Fruit fly (Drosophila melanogaster) whole organism, prepupa: ENCODE results near the gene CG6048.

Experiments used
- Blimp-1 ChIP-seq: fragments of 200-800 bp; sonication (Bioruptor generic); optimal IDR thresholded peaks from 3 replicates; lab custom pipeline; 2017; ENCODE audit warnings: missing biosample characterization, missing genetic modification characterization, mild to moderate bottlenecking, moderate library complexity, missing genetic modification reagents
- CG10631 ChIP-seq: fragments of 200-800 bp; sonication (Bioruptor generic); optimal IDR thresholded peaks from 2 replicates; lab custom pipeline; 2016; ENCODE audit warnings: missing biosample characterization, missing genetic modification characterization
- CG10669 ChIP-seq: fragments of 200-800 bp; sonication (Bioruptor generic); optimal IDR thresholded peaks from 3 replicates; lab custom pipeline; 2018; ENCODE audit warnings: missing biosample characterization, mild to moderate bottlenecking, missing genetic modification characterization, moderate library complexity
- CG11762 ChIP-seq: fragments of 200-800 bp; sonication (Bioruptor generic); optimal IDR thresholded peaks from 3 replicates; lab custom pipeline; 2016; ENCODE audit warnings: missing biosample characterization, missing genetic modification characterization; ENCODE audit not compliant: insufficient read depth
- CG11902 ChIP-seq: fragments of 200-800 bp; sonication (Bioruptor generic); optimal IDR thresholded peaks from 3 replicates; lab custom pipeline; 2016; ENCODE audit warnings: missing biosample characterization, missing genetic modification characterization
- CG1621 ChIP-seq: fragments of 200-800 bp; sonication (Bioruptor generic); optimal IDR thresholded peaks from 3 replicates; lab custom pipeline; 2018; ENCODE audit warnings: missing biosample characterization, mild to moderate bottlenecking, missing genetic modification characterization
- CG16779 ChIP-seq: fragments of 200-800 bp; sonication (Bioruptor generic); optimal IDR thresholded peaks from 3 replicates; lab custom pipeline; 2017; ENCODE audit warnings: missing biosample characterization, mild to moderate bottlenecking, missing genetic modification characterization
- CG31627 ChIP-seq: fragments of 200-800 bp; sonication (Bioruptor generic); optimal IDR thresholded peaks from 3 replicates; lab custom pipeline; 2016; ENCODE audit warnings: missing biosample characterization, missing genetic modification characterization
- CG32006 ChIP-seq: fragments of 200-800 bp; sonication (Bioruptor generic); optimal IDR thresholded peaks from 3 replicates; lab custom pipeline; 2017; ENCODE audit warnings: missing biosample characterization, mild to moderate bottlenecking, missing genetic modification characterization
- CG34406 ChIP-seq: fragments of 200-800 bp; sonication (Bioruptor generic); optimal IDR thresholded peaks from 3 replicates; lab custom pipeline; 2016; ENCODE audit warnings: missing biosample characterization, missing genetic modification characterization
- CG3919 ChIP-seq: fragments of 200-800 bp; sonication (Bioruptor generic); optimal IDR thresholded peaks from 3 replicates; lab custom pipeline; 2016; ENCODE audit warnings: missing biosample characterization, missing genetic modification characterization
- CG4318 ChIP-seq: fragments of 200-800 bp; sonication (Bioruptor generic); optimal IDR thresholded peaks from 3 replicates; lab custom pipeline; 2017; ENCODE audit warnings: missing biosample characterization, mild to moderate bottlenecking, missing genetic modification characterization
- CG6163 ChIP-seq: fragments of 200-800 bp; sonication (Bioruptor generic); IDR thresholded peaks from 3 replicates; pipeline ENCODE4 v1.3.6; 2022; ENCODE audit warnings: missing biosample characterization, missing genetic modification characterization
- CG6276 ChIP-seq: fragments of 200-800 bp; sonication (Bioruptor generic); optimal IDR thresholded peaks from 2 replicates; lab custom pipeline; 2017; ENCODE audit warnings: missing biosample characterization, mild to moderate bottlenecking, missing genetic modification characterization
- CG6808 ChIP-seq: fragments of 200-800 bp; sonication (Bioruptor generic); optimal IDR thresholded peaks from 3 replicates; lab custom pipeline; 2017; ENCODE audit warnings: missing biosample characterization, missing genetic modification characterization, mild to moderate bottlenecking, moderate library complexity, missing genetic modification reagents
- CG6854 ChIP-seq: fragments of 200-800 bp; sonication (Bioruptor generic); optimal IDR thresholded peaks from 2 replicates; lab custom pipeline; 2017; ENCODE audit warnings: missing biosample characterization, mild to moderate bottlenecking, missing genetic modification characterization
- CG8119 ChIP-seq: fragments of 200-800 bp; sonication (Bioruptor generic); IDR thresholded peaks from 3 replicates; pipeline ENCODE4 v1.3.6; 2022; ENCODE audit warnings: missing biosample characterization, missing genetic modification characterization
- CG8319 ChIP-seq: fragments of 200-800 bp; sonication (Bioruptor generic); optimal IDR thresholded peaks from 3 replicates; lab custom pipeline; 2016; ENCODE audit warnings: missing biosample characterization, missing genetic modification characterization
- CG8632 ChIP-seq: fragments of 200-800 bp; sonication (Bioruptor generic); optimal IDR thresholded peaks from 3 replicates; lab custom pipeline; 2016; ENCODE audit warnings: missing biosample characterization, missing genetic modification characterization
- CG9139 ChIP-seq: fragments of 200-800 bp; sonication (Bioruptor generic); optimal IDR thresholded peaks from 3 replicates; lab custom pipeline; 2017; ENCODE audit warnings: missing biosample characterization, mild to moderate bottlenecking, missing genetic modification characterization
- Eip75B ChIP-seq: fragments of 200-800 bp; sonication (Bioruptor generic); optimal IDR thresholded peaks from 3 replicates; lab custom pipeline; 2016; ENCODE audit warnings: missing biosample characterization, missing genetic modification characterization
- Eip78C ChIP-seq: fragments of 200-800 bp; sonication (Bioruptor generic); peaks from one replicate; lab custom pipeline; 2016; ENCODE audit warnings: missing biosample characterization, missing genetic modification characterization
- Eip93F ChIP-seq: fragments of 200-800 bp; sonication (Bioruptor generic); optimal IDR thresholded peaks from 2 replicates; lab custom pipeline; 2016; ENCODE audit warnings: missing biosample characterization, mild to moderate bottlenecking, missing genetic modification characterization
- Ets96B ChIP-seq: fragments of 200-800 bp; optimal IDR thresholded peaks from 2 replicates; lab custom pipeline; 2019; ENCODE audit warnings: missing biosample characterization, mild to moderate bottlenecking, missing genetic modification characterization, moderate library complexity
- Gug ChIP-seq: fragments of 200-800 bp; sonication (Bioruptor generic); IDR thresholded peaks from 2 replicates; pipeline ENCODE4 v1.3.6; 2022; ENCODE audit warnings: missing biosample characterization, missing genetic modification characterization
- Hr38 ChIP-seq: sonication (Bioruptor generic); optimal IDR thresholded peaks from 2 replicates; lab custom pipeline; 2016; ENCODE audit warnings: missing biosample characterization, missing genetic modification characterization
- Hr39 ChIP-seq: fragments of 200-800 bp; sonication (Bioruptor generic); optimal IDR thresholded peaks from 2 replicates; lab custom pipeline; 2016; ENCODE audit warnings: missing biosample characterization, missing genetic modification characterization
- Hr4 ChIP-seq: fragments of 200-800 bp; sonication (Bioruptor generic); optimal IDR thresholded peaks from 3 replicates; lab custom pipeline; 2016; ENCODE audit warnings: missing biosample characterization, missing genetic modification characterization
- Lpt ChIP-seq: fragments of 200-800 bp; sonication (Bioruptor generic); optimal IDR thresholded peaks from 3 replicates; lab custom pipeline; 2016; ENCODE audit warnings: missing biosample characterization, missing genetic modification characterization
- Met ChIP-seq: fragments of 200-800 bp; sonication (Bioruptor generic); optimal IDR thresholded peaks from 3 replicates; lab custom pipeline; 2016; ENCODE audit warnings: missing biosample characterization, missing genetic modification characterization
- OdsH ChIP-seq: fragments of 200-800 bp; sonication (Bioruptor generic); optimal IDR thresholded peaks from 3 replicates; lab custom pipeline; 2016; ENCODE audit warnings: missing biosample characterization, missing genetic modification characterization
- Smox ChIP-seq: fragments of 200-800 bp; sonication (Bioruptor generic); optimal IDR thresholded peaks from 3 replicates; lab custom pipeline; 2016; ENCODE audit warnings: missing biosample characterization, missing genetic modification characterization
- Sox102F ChIP-seq: fragments of 200-800 bp; sonication (Bioruptor generic); optimal IDR thresholded peaks from 2 replicates; lab custom pipeline; 2016; ENCODE audit warnings: missing biosample characterization, mild to moderate bottlenecking, missing genetic modification characterization
- Sox14 ChIP-seq: fragments of 200-800 bp; sonication (Bioruptor generic); optimal IDR thresholded peaks from 3 replicates; lab custom pipeline; 2016; ENCODE audit warnings: missing biosample characterization, missing genetic modification characterization
- Sox15 ChIP-seq: fragments of 200-800 bp; sonication (Bioruptor generic); optimal IDR thresholded peaks from 3 replicates; lab custom pipeline; 2016; ENCODE audit warnings: missing biosample characterization, missing genetic modification characterization
- achi ChIP-seq: fragments of 200-800 bp; sonication (Bioruptor generic); optimal IDR thresholded peaks from 3 replicates; lab custom pipeline; 2016; ENCODE audit warnings: missing biosample characterization, missing genetic modification characterization
- acj6 ChIP-seq: fragments of 200-800 bp; sonication (Bioruptor generic); optimal IDR thresholded peaks from 3 replicates; lab custom pipeline; 2016; ENCODE audit warnings: missing biosample characterization, missing genetic modification characterization
- cyc ChIP-seq: fragments of 200-800 bp; sonication (Bioruptor generic); optimal IDR thresholded peaks from 3 replicates; lab custom pipeline; 2016; ENCODE audit warnings: missing biosample characterization, missing genetic modification characterization
- dac ChIP-seq: fragments of 200-800 bp; sonication (Bioruptor generic); optimal IDR thresholded peaks from 2 replicates; lab custom pipeline; 2017; ENCODE audit warnings: missing biosample characterization, mild to moderate bottlenecking, missing genetic modification characterization
- eg ChIP-seq: fragments of 200-800 bp; sonication (Bioruptor generic); IDR thresholded peaks from 3 replicates; pipeline ENCODE4 v1.3.6; 2022; ENCODE audit warnings: missing biosample characterization, missing genetic modification characterization
- esn ChIP-seq: fragments of 200-800 bp; sonication (Bioruptor generic); optimal IDR thresholded peaks from 2 replicates; lab custom pipeline; 2016; ENCODE audit warnings: missing biosample characterization, mild to moderate bottlenecking, missing genetic modification characterization, moderate library complexity
- fd59A ChIP-seq: fragments of 200-800 bp; sonication (Bioruptor generic); optimal IDR thresholded peaks from 2 replicates; lab custom pipeline; 2017; ENCODE audit warnings: missing biosample characterization, mild to moderate bottlenecking, missing genetic modification characterization, missing genetic modification reagents
- fd85E ChIP-seq: fragments of 200-800 bp; sonication (Bioruptor generic); optimal IDR thresholded peaks from 3 replicates; lab custom pipeline; 2016; ENCODE audit warnings: missing biosample characterization, missing genetic modification characterization
- fkh ChIP-seq: fragments of 200-800 bp; sonication (Bioruptor generic); optimal IDR thresholded peaks from 3 replicates; lab custom pipeline; 2017; ENCODE audit warnings: missing biosample characterization, mild to moderate bottlenecking, missing genetic modification characterization, moderate library complexity
- lz ChIP-seq: fragments of 200-800 bp; sonication (Bioruptor generic); optimal IDR thresholded peaks from 3 replicates; lab custom pipeline; 2016; ENCODE audit warnings: missing biosample characterization, missing genetic modification characterization
- net ChIP-seq: fragments of 200-800 bp; sonication (Bioruptor generic); optimal IDR thresholded peaks from 3 replicates; lab custom pipeline; 2016; ENCODE audit warnings: missing biosample characterization, missing genetic modification characterization
- pdm3 ChIP-seq: fragments of 200-800 bp; sonication (Bioruptor generic); optimal IDR thresholded peaks from 3 replicates; lab custom pipeline; 2016; ENCODE audit warnings: missing biosample characterization, missing genetic modification characterization
- salr ChIP-seq, 2 experiments: fragments of 200-800 bp; sonication (Bioruptor generic); optimal IDR thresholded peaks; 3 replicates each; lab custom pipeline; 2016 to 2018; ENCODE audit warnings: missing biosample characterization in 2 of 2, missing genetic modification characterization in 2 of 2, mild to moderate bottlenecking in 1 of 2
- spab ChIP-seq: fragments of 200-800 bp; sonication (Bioruptor generic); optimal IDR thresholded peaks from 2 replicates; lab custom pipeline; 2017; ENCODE audit warnings: missing biosample characterization, mild to moderate bottlenecking, missing genetic modification characterization, missing genetic modification reagents
- ss ChIP-seq, 2 experiments: fragments of 200-800 bp; sonication (Bioruptor generic); optimal IDR thresholded peaks; 2 replicates in 1 of 2; 3 replicates in 1 of 2; lab custom pipeline; 2017 to 2018; ENCODE audit warnings: mild to moderate bottlenecking in 2 of 2, missing biosample characterization in 2 of 2, missing genetic modification characterization in 2 of 2, moderate library complexity in 1 of 2
- svp ChIP-seq: fragments of 200-800 bp; sonication (Bioruptor generic); peaks from one replicate; lab custom pipeline; 2016; ENCODE audit warnings: missing biosample characterization, missing genetic modification characterization
- topi ChIP-seq: fragments of 200-800 bp; sonication (Bioruptor generic); optimal IDR thresholded peaks from 3 replicates; lab custom pipeline; 2016; ENCODE audit warnings: missing biosample characterization, missing genetic modification characterization
- vri ChIP-seq: fragments of 200-800 bp; sonication (Bioruptor generic); optimal IDR thresholded peaks from 3 replicates; lab custom pipeline; 2016; ENCODE audit warnings: missing biosample characterization, mild to moderate bottlenecking, missing genetic modification characterization

CG6048 gene

DNA sequence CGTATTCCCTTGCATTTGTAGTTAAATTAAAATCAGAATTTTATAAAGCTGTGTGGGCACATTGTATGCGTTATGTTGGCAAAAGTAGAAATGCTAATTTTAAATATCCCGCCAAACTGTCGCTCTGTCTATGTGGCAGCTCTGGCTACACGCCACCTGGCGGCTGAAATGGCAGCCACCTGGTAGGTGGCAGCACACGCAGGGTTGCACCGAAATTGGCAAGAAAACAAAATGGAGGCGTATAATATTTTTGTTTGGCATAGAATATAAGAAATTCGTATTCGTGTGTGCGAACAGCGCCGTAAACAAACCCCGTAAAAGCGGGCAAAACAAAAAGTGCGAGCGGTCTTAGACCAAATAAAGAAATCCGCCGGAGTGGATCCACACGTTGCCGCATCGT is 44.4 kb upstream of the CG6048 start, which contains the start of gene CG12236:
Gene CG12236 (plus strand): TSS at position 220 of the 400 bp plus-strand sequence.
- TF ChIP-seq CG32006, result no peak
- peak; percentile 35 for TF ChIP-seq CG31627 (GFP tag; lab: Kevin White, UChicago)
- no peak for TF ChIP-seq spab
- TF ChIP-seq Sox102F (GFP tag; lab: Kevin White, UChicago), result no peak
- no peak for TF ChIP-seq CG6163
- TF ChIP-seq lz, result peak; percentile 15
- no peak for TF ChIP-seq CG10669 (GFP tag; lab: Kevin White, UChicago)
- no peak for TF ChIP-seq dac (GFP tag; lab: Kevin White, UChicago)
- no peak for TF ChIP-seq CG10631 (GFP tag; lab: Kevin White, UChicago)
- no peak for TF ChIP-seq Hr38 (GFP tag; lab: Kevin White, UChicago)
- TF ChIP-seq CG34406 (GFP tag; lab: Kevin White, UChicago), result no peak
- no peak for TF ChIP-seq fkh
- peak; percentile 48 for TF ChIP-seq cyc (GFP tag; lab: Kevin White, UChicago)
- 0 out of 3 replicates have a peak, but pooled peaks have one; percentile 32 for TF ChIP-seq eg (GFP tag; lab: Robert Waterston, UW)
- TF ChIP-seq pdm3 (GFP tag; lab: Kevin White, UChicago), result no peak
- TF ChIP-seq net, result no peak
- TF ChIP-seq CG6808, result peak; percentile 21
- TF ChIP-seq Smox, result no peak
- no peak for TF ChIP-seq CG6854 (GFP tag; lab: Kevin White, UChicago)
- no peak for TF ChIP-seq acj6
- no peak for TF ChIP-seq salr (GFP tag; optimal IDR thresholded peaks at IDR 0.05; lab: Kevin White, UChicago)
- peak; percentile 43 for TF ChIP-seq Hr39 (GFP tag; lab: Kevin White, UChicago)
- TF ChIP-seq Eip75B (GFP tag; lab: Kevin White, UChicago), result peak; percentile 43
- TF ChIP-seq ss (GFP tag; optimal IDR thresholded peaks at IDR 0.05; lab: Kevin White, UChicago), result no peak
- no peak for TF ChIP-seq Gug (GFP tag; lab: Robert Waterston, UW)
- TF ChIP-seq Eip78C (GFP tag; lab: Kevin White, UChicago), result peak; percentile 48
- no peak for TF ChIP-seq CG4318 (GFP tag; lab: Kevin White, UChicago)
- no peak for TF ChIP-seq Hr4 (GFP tag; lab: Kevin White, UChicago)
- peak; percentile 41 for TF ChIP-seq esn (GFP tag; lab: Kevin White, UChicago)
- no peak for TF ChIP-seq CG11762 (GFP tag; lab: Kevin White, UChicago)
- peak; percentile 33 for TF ChIP-seq CG3919
- TF ChIP-seq CG6276 (GFP tag; lab: Kevin White, UChicago), result no peak
- peak; percentile 46 for TF ChIP-seq Sox14 (GFP tag; lab: Kevin White, UChicago)
- TF ChIP-seq fd59A, result no peak
- no peak for TF ChIP-seq vri (GFP tag; lab: Kevin White, UChicago)
- peak; percentile 54 for TF ChIP-seq CG1621 (tag; lab: Kevin White, UChicago)
- TF ChIP-seq svp (GFP tag; lab: Kevin White, UChicago), result no peak
- TF ChIP-seq achi (GFP tag; lab: Kevin White, UChicago), result no peak
- no peak for TF ChIP-seq CG8119 (GFP tag; lab: Robert Waterston, UW)
- TF ChIP-seq Eip93F (GFP tag; lab: Kevin White, UChicago), result no peak
- TF ChIP-seq CG8632 (GFP tag; lab: Kevin White, UChicago), result no peak
- TF ChIP-seq Met (GFP tag; lab: Kevin White, UChicago), result peak; percentile 24
- no peak for TF ChIP-seq Lpt
- TF ChIP-seq Sox15, result no peak
- TF ChIP-seq CG16779 (tag; lab: Kevin White, UChicago), result no peak
- no peak for TF ChIP-seq OdsH (GFP tag; lab: Kevin White, UChicago)
- TF ChIP-seq fd85E, result no peak
- no peak for TF ChIP-seq CG8319 (GFP tag; lab: Kevin White, UChicago)
- no peak for TF ChIP-seq CG9139 (GFP tag; lab: Kevin White, UChicago)
- peak; percentile 20 for TF ChIP-seq Blimp-1 (GFP tag; lab: Kevin White, UChicago)
- TF ChIP-seq CG11902 (GFP tag; lab: Kevin White, UChicago), result no peak
- TF ChIP-seq topi (GFP tag; lab: Kevin White, UChicago), result peak; percentile 39
- no peak for TF ChIP-seq Ets96B (tag; lab: Kevin White, UChicago)
